Fruit fly (Drosophila melanogaster) whole organism, pupa: ENCODE data around the gene CG10492.

Source experiments
- CG14655 ChIP-seq: fragments of 200-800 bp; sonication (Bioruptor generic); optimal IDR thresholded peaks from 3 replicates; lab custom pipeline; 2017; ENCODE audit warnings: mild to moderate bottlenecking, missing biosample characterization, missing genetic modification reagents, missing genetic modification characterization
- CG17806 ChIP-seq: fragments of 200-800 bp; sonication (Bioruptor generic); optimal IDR thresholded peaks from 2 replicates; lab custom pipeline; 2018; ENCODE audit warnings: missing biosample characterization, mild to moderate bottlenecking, missing genetic modification characterization, moderate library complexity
- CG4496 ChIP-seq: fragments of 200-800 bp; sonication (Bioruptor generic); IDR thresholded peaks from 3 replicates; pipeline ENCODE4 v1.3.6; 2022; ENCODE audit warnings: missing biosample characterization, missing genetic modification characterization

dm6 chr2L:19011895-19012645 is 41.8 kb upstream of the CG10492 start:
- peak; percentile 69 for TF ChIP-seq CG14655 (GFP tag; lab: Kevin White, UChicago)
- TF ChIP-seq CG4496 (GFP tag; lab: Robert Waterston, UW) = peak; percentile 67; the same call in 2 of the 3 replicates
- TF ChIP-seq CG17806 = peak; percentile 74
